Worm (Caenorhabditis elegans): ENCODE data around the gene cyp-14A5.
A peak's percentile ranks its signal among the peaks of the same experiment; 100 is the strongest.

The cyp-14A5 gene

ce11 chrV:5433020-5433419 is 9.9 kb upstream of the cyp-14A5 start, which contains the start of gene acl-6 (continued):
- peak; percentile 89 for TF ChIP-seq dve-1 (tag; optimal IDR thresholded peaks at IDR 0.05; ENCODE audit: insufficient read depth)
- no peak for TF ChIP-seq egl-43 (GFP tag; IDR thresholded peaks at IDR 0.05)
- TF ChIP-seq daf-16 (GFP tag; optimal IDR thresholded peaks at IDR 0.05), result peak in 1 of 2 experiments; percentile 22
- TF ChIP-seq daf-16 (tag; optimal IDR thresholded peaks at IDR 0.05), result peak; percentile 85
- no peak for TF ChIP-seq hif-1 (tag; optimal IDR thresholded peaks at IDR 0.05)
- no peak for TF ChIP-seq madf-9 (GFP tag; conservative IDR thresholded peaks at IDR 0.05)
- peak; percentile 37 for TF ChIP-seq nhr-48 (tag; optimal IDR thresholded peaks at IDR 0.05)
- no peak for TF ChIP-seq sdz-12 (GFP tag; optimal IDR thresholded peaks at IDR 0.05)
- no peak for TF ChIP-seq R02D3.7 (tag; optimal IDR thresholded peaks at IDR 0.05)
- peak; percentile 3 for TF ChIP-seq nhr-11 (tag; optimal IDR thresholded peaks at IDR 0.05)
- TF ChIP-seq nhr-10 (tag; optimal IDR thresholded peaks at IDR 0.05), result no peak
- no peak for TF ChIP-seq nhr-237 (tag; optimal IDR thresholded peaks at IDR 0.05)
- no peak for TF ChIP-seq attf-4 (tag; optimal IDR thresholded peaks at IDR 0.05)
- TF ChIP-seq spr-3 (GFP tag; optimal IDR thresholded peaks at IDR 0.05), result no peak
- peak; percentile 81 for TF ChIP-seq mep-1 (tag; optimal IDR thresholded peaks at IDR 0.05)
- peak; percentile 71; the same call in 1 of the 2 replicates for TF ChIP-seq tra-1 (GFP tag; IDR thresholded peaks at IDR 0.05)
- no peak for TF ChIP-seq Y5F2A.4 (GFP tag; optimal IDR thresholded peaks at IDR 0.05)
- TF ChIP-seq cey-2 (tag; optimal IDR thresholded peaks at IDR 0.05; ENCODE audit: borderline replicate concordance, insufficient read depth), result no peak
- TF ChIP-seq arid-1 (GFP tag; conservative IDR thresholded peaks at IDR 0.05), result no peak
- TF ChIP-seq aly-2 (tag; optimal IDR thresholded peaks at IDR 0.05), result no peak
- 0 out of 2 replicates have a peak, but pooled peaks have one; percentile 34 for TF ChIP-seq lin-1 (GFP tag; IDR thresholded peaks at IDR 0.05)
- TF ChIP-seq nhr-6 (tag; optimal IDR thresholded peaks at IDR 0.05), result peak; percentile 47
- no peak for TF ChIP-seq daf-19 (GFP tag; conservative IDR thresholded peaks at IDR 0.05)
- TF ChIP-seq daf-8 (GFP tag; IDR thresholded peaks at IDR 0.05), result no peak
- TF ChIP-seq hlh-30 (tag; optimal IDR thresholded peaks at IDR 0.05; ENCODE audit: insufficient read depth), result peak; percentile 67
- TF ChIP-seq ces-1 (GFP tag; optimal IDR thresholded peaks at IDR 0.05), result no peak
- 0 out of 2 replicates have a peak, but pooled peaks have one; percentile 31 for TF ChIP-seq ceh-20 (GFP tag; IDR thresholded peaks at IDR 0.05)
- TF ChIP-seq ZK546.5 (tag; optimal IDR thresholded peaks at IDR 0.05), result no peak
- TF ChIP-seq lin-29 (GFP tag; IDR thresholded peaks at IDR 0.05), result no peak
- no peak for TF ChIP-seq snpc-1.2 (GFP tag; IDR thresholded peaks at IDR 0.05)
- TF ChIP-seq F49E8.2 (tag; optimal IDR thresholded peaks at IDR 0.05; ENCODE audit: borderline replicate concordance), result no peak
- TF ChIP-seq ceh-62 (tag; optimal IDR thresholded peaks at IDR 0.05), result no peak

- no peak for TF ChIP-seq hmg-1.1 (GFP tag; IDR thresholded peaks at IDR 0.05)
- TF ChIP-seq F37D6.2 (tag; optimal IDR thresholded peaks at IDR 0.05), result no peak
- TF ChIP-seq pha-4 (GFP tag; IDR thresholded peaks at IDR 0.05), result no peak
- no peak for TF ChIP-seq pha-4 (tag; optimal IDR thresholded peaks at IDR 0.05)
- no peak for TF ChIP-seq dmd-8 (GFP tag; IDR thresholded peaks at IDR 0.05)
- no peak for TF ChIP-seq F49E8.2 (tag; optimal IDR thresholded peaks at IDR 0.05; ENCODE audit: borderline replicate concordance)
- TF ChIP-seq mxl-2 (GFP tag; conservative IDR thresholded peaks at IDR 0.05), result no peak
- TF ChIP-seq Y48G9A.11 (GFP tag; IDR thresholded peaks at IDR 0.05), result no peak
- no peak for TF ChIP-seq php-3 (GFP tag; IDR thresholded peaks at IDR 0.05)
- TF ChIP-seq duxl-1 (tag; optimal IDR thresholded peaks at IDR 0.05; ENCODE audit: poor library complexity), result no peak
- TF ChIP-seq lir-3 (tag; optimal IDR thresholded peaks at IDR 0.05), result no peak
- TF ChIP-seq set-16 (GFP tag; IDR thresholded peaks at IDR 0.05), result no peak
- TF ChIP-seq zip-11 (GFP tag; IDR thresholded peaks at IDR 0.05), result no peak
- TF ChIP-seq nhr-48 (tag; optimal IDR thresholded peaks at IDR 0.05), result no peak
- TF ChIP-seq lin-39 (tag; optimal IDR thresholded peaks at IDR 0.05), result no peak
- TF ChIP-seq mdt-29 (GFP tag; IDR thresholded peaks at IDR 0.05), result no peak
Observed at ce11 chrV:5432499-5432898, 9.4 kb upstream of the cyp-14A5 start, which contains the start of gene F08F3.8. TSS of gene F08F3.8 (minus strand) at chrV:5432599.
